Fruit fly (Drosophila melanogaster) whole organism, prepupa: Measurements from ENCODE around the gene scramb2.
A peak's percentile ranks its signal among the peaks of the same experiment; 100 is the strongest.

Experiments
- CG11294 ChIP-seq: fragments of 200-800 bp; sonication (Bioruptor generic); IDR thresholded peaks from 2 replicates; pipeline ENCODE4 v1.3.6; 2022; ENCODE audit warnings: missing biosample characterization, missing genetic modification characterization
- CG11762 ChIP-seq: fragments of 200-800 bp; sonication (Bioruptor generic); optimal IDR thresholded peaks from 3 replicates; lab custom pipeline; 2016; ENCODE audit warnings: missing biosample characterization, missing genetic modification characterization; ENCODE audit not compliant: insufficient read depth
- CG11902 ChIP-seq: fragments of 200-800 bp; sonication (Bioruptor generic); optimal IDR thresholded peaks from 3 replicates; lab custom pipeline; 2016; ENCODE audit warnings: missing biosample characterization, missing genetic modification characterization
- CG1621 ChIP-seq: fragments of 200-800 bp; sonication (Bioruptor generic); optimal IDR thresholded peaks from 3 replicates; lab custom pipeline; 2018; ENCODE audit warnings: missing biosample characterization, mild to moderate bottlenecking, missing genetic modification characterization
- CG16779 ChIP-seq: fragments of 200-800 bp; sonication (Bioruptor generic); optimal IDR thresholded peaks from 3 replicates; lab custom pipeline; 2017; ENCODE audit warnings: missing biosample characterization, mild to moderate bottlenecking, missing genetic modification characterization
- CG3032 ChIP-seq: fragments of 200-800 bp; optimal IDR thresholded peaks from 2 replicates; lab custom pipeline; 2019; ENCODE audit warnings: missing biosample characterization, mild to moderate bottlenecking, missing genetic modification characterization, moderate library complexity
- CG31627 ChIP-seq: fragments of 200-800 bp; sonication (Bioruptor generic); optimal IDR thresholded peaks from 3 replicates; lab custom pipeline; 2016; ENCODE audit warnings: missing biosample characterization, missing genetic modification characterization
- CG32006 ChIP-seq: fragments of 200-800 bp; sonication (Bioruptor generic); optimal IDR thresholded peaks from 3 replicates; lab custom pipeline; 2017; ENCODE audit warnings: missing biosample characterization, mild to moderate bottlenecking, missing genetic modification characterization
- CG34406 ChIP-seq: fragments of 200-800 bp; sonication (Bioruptor generic); optimal IDR thresholded peaks from 3 replicates; lab custom pipeline; 2016; ENCODE audit warnings: missing biosample characterization, missing genetic modification characterization
- CG3919 ChIP-seq: fragments of 200-800 bp; sonication (Bioruptor generic); optimal IDR thresholded peaks from 3 replicates; lab custom pipeline; 2016; ENCODE audit warnings: missing biosample characterization, missing genetic modification characterization
- CG4318 ChIP-seq: fragments of 200-800 bp; sonication (Bioruptor generic); optimal IDR thresholded peaks from 3 replicates; lab custom pipeline; 2017; ENCODE audit warnings: missing biosample characterization, mild to moderate bottlenecking, missing genetic modification characterization
- CG6276 ChIP-seq: fragments of 200-800 bp; sonication (Bioruptor generic); optimal IDR thresholded peaks from 2 replicates; lab custom pipeline; 2017; ENCODE audit warnings: missing biosample characterization, mild to moderate bottlenecking, missing genetic modification characterization
- CG6792 ChIP-seq: fragments of 200-800 bp; sonication (Bioruptor generic); optimal IDR thresholded peaks from 3 replicates; lab custom pipeline; 2016; ENCODE audit warnings: missing biosample characterization, missing genetic modification characterization
- CG6808 ChIP-seq: fragments of 200-800 bp; sonication (Bioruptor generic); optimal IDR thresholded peaks from 3 replicates; lab custom pipeline; 2017; ENCODE audit warnings: missing biosample characterization, missing genetic modification characterization, mild to moderate bottlenecking, moderate library complexity, missing genetic modification reagents
- CG6854 ChIP-seq: fragments of 200-800 bp; sonication (Bioruptor generic); optimal IDR thresholded peaks from 2 replicates; lab custom pipeline; 2017; ENCODE audit warnings: missing biosample characterization, mild to moderate bottlenecking, missing genetic modification characterization
- CG7368 ChIP-seq: fragments of 200-800 bp; sonication (Bioruptor generic); optimal IDR thresholded peaks from 3 replicates; lab custom pipeline; 2016; ENCODE audit warnings: missing biosample characterization, missing genetic modification characterization
- CG9139 ChIP-seq: fragments of 200-800 bp; sonication (Bioruptor generic); optimal IDR thresholded peaks from 3 replicates; lab custom pipeline; 2017; ENCODE audit warnings: missing biosample characterization, mild to moderate bottlenecking, missing genetic modification characterization
- Eip78C ChIP-seq: fragments of 200-800 bp; sonication (Bioruptor generic); peaks from one replicate; lab custom pipeline; 2016; ENCODE audit warnings: missing biosample characterization, missing genetic modification characterization
- Ets21C ChIP-seq: fragments of 200-800 bp; sonication (Bioruptor generic); optimal IDR thresholded peaks from 3 replicates; lab custom pipeline; 2016; ENCODE audit warnings: missing biosample characterization, missing genetic modification characterization
- Ets96B ChIP-seq: fragments of 200-800 bp; optimal IDR thresholded peaks from 2 replicates; lab custom pipeline; 2019; ENCODE audit warnings: missing biosample characterization, mild to moderate bottlenecking, missing genetic modification characterization, moderate library complexity
- Hr38 ChIP-seq: sonication (Bioruptor generic); optimal IDR thresholded peaks from 2 replicates; lab custom pipeline; 2016; ENCODE audit warnings: missing biosample characterization, missing genetic modification characterization
- Hr39 ChIP-seq: fragments of 200-800 bp; sonication (Bioruptor generic); optimal IDR thresholded peaks from 2 replicates; lab custom pipeline; 2016; ENCODE audit warnings: missing biosample characterization, missing genetic modification characterization
- Hr4 ChIP-seq: fragments of 200-800 bp; sonication (Bioruptor generic); optimal IDR thresholded peaks from 3 replicates; lab custom pipeline; 2016; ENCODE audit warnings: missing biosample characterization, missing genetic modification characterization
- Smox ChIP-seq: fragments of 200-800 bp; sonication (Bioruptor generic); optimal IDR thresholded peaks from 3 replicates; lab custom pipeline; 2016; ENCODE audit warnings: missing biosample characterization, missing genetic modification characterization
- Sox102F ChIP-seq: fragments of 200-800 bp; sonication (Bioruptor generic); optimal IDR thresholded peaks from 2 replicates; lab custom pipeline; 2016; ENCODE audit warnings: missing biosample characterization, mild to moderate bottlenecking, missing genetic modification characterization
- Sox14 ChIP-seq: fragments of 200-800 bp; sonication (Bioruptor generic); optimal IDR thresholded peaks from 3 replicates; lab custom pipeline; 2016; ENCODE audit warnings: missing biosample characterization, missing genetic modification characterization
- Sox15 ChIP-seq: fragments of 200-800 bp; sonication (Bioruptor generic); optimal IDR thresholded peaks from 3 replicates; lab custom pipeline; 2016; ENCODE audit warnings: missing biosample characterization, missing genetic modification characterization
- achi ChIP-seq: fragments of 200-800 bp; sonication (Bioruptor generic); optimal IDR thresholded peaks from 3 replicates; lab custom pipeline; 2016; ENCODE audit warnings: missing biosample characterization, missing genetic modification characterization
- acj6 ChIP-seq: fragments of 200-800 bp; sonication (Bioruptor generic); optimal IDR thresholded peaks from 3 replicates; lab custom pipeline; 2016; ENCODE audit warnings: missing biosample characterization, missing genetic modification characterization
- dac ChIP-seq: fragments of 200-800 bp; sonication (Bioruptor generic); optimal IDR thresholded peaks from 2 replicates; lab custom pipeline; 2017; ENCODE audit warnings: missing biosample characterization, mild to moderate bottlenecking, missing genetic modification characterization
- esn ChIP-seq: fragments of 200-800 bp; sonication (Bioruptor generic); optimal IDR thresholded peaks from 2 replicates; lab custom pipeline; 2016; ENCODE audit warnings: missing biosample characterization, mild to moderate bottlenecking, missing genetic modification characterization, moderate library complexity
- fd59A ChIP-seq: fragments of 200-800 bp; sonication (Bioruptor generic); optimal IDR thresholded peaks from 2 replicates; lab custom pipeline; 2017; ENCODE audit warnings: missing biosample characterization, mild to moderate bottlenecking, missing genetic modification characterization, missing genetic modification reagents
- fd85E ChIP-seq: fragments of 200-800 bp; sonication (Bioruptor generic); optimal IDR thresholded peaks from 3 replicates; lab custom pipeline; 2016; ENCODE audit warnings: missing biosample characterization, missing genetic modification characterization
- lz ChIP-seq: fragments of 200-800 bp; sonication (Bioruptor generic); optimal IDR thresholded peaks from 3 replicates; lab custom pipeline; 2016; ENCODE audit warnings: missing biosample characterization, missing genetic modification characterization
- pdm3 ChIP-seq: fragments of 200-800 bp; sonication (Bioruptor generic); optimal IDR thresholded peaks from 3 replicates; lab custom pipeline; 2016; ENCODE audit warnings: missing biosample characterization, missing genetic modification characterization
- salr ChIP-seq, 2 experiments: fragments of 200-800 bp; sonication (Bioruptor generic); optimal IDR thresholded peaks; 3 replicates each; lab custom pipeline; 2016 to 2018; ENCODE audit warnings: missing biosample characterization in 2 of 2, missing genetic modification characterization in 2 of 2, mild to moderate bottlenecking in 1 of 2
- spab ChIP-seq: fragments of 200-800 bp; sonication (Bioruptor generic); optimal IDR thresholded peaks from 2 replicates; lab custom pipeline; 2017; ENCODE audit warnings: missing biosample characterization, mild to moderate bottlenecking, missing genetic modification characterization, missing genetic modification reagents
- svp ChIP-seq: fragments of 200-800 bp; sonication (Bioruptor generic); peaks from one replicate; lab custom pipeline; 2016; ENCODE audit warnings: missing biosample characterization, missing genetic modification characterization
- topi ChIP-seq: fragments of 200-800 bp; sonication (Bioruptor generic); optimal IDR thresholded peaks from 3 replicates; lab custom pipeline; 2016; ENCODE audit warnings: missing biosample characterization, missing genetic modification characterization
- vri ChIP-seq: fragments of 200-800 bp; sonication (Bioruptor generic); optimal IDR thresholded peaks from 3 replicates; lab custom pipeline; 2016; ENCODE audit warnings: missing biosample characterization, mild to moderate bottlenecking, missing genetic modification characterization

The scramb2 gene

dm6 chr3L:3058970-3059883, 12.6 kb upstream of the scramb2 start (continued):
- TF ChIP-seq topi (GFP tag; lab: Kevin White, UChicago) (peak; percentile 2), CG4318 (GFP tag; lab: Kevin White, UChicago) (no peak), dac (GFP tag; lab: Kevin White, UChicago) (no peak), Hr39 (GFP tag; lab: Kevin White, UChicago) (no peak), fd59A (GFP tag; lab: Kevin White, UChicago) (no peak), acj6 (GFP tag; lab: Kevin White, UChicago) (no peak), fd85E (GFP tag; lab: Kevin White, UChicago) (no peak), Ets21C (GFP tag; lab: Kevin White, UChicago) (no peak), spab (no peak)

- TF ChIP-seq salr (GFP tag; optimal IDR thresholded peaks at IDR 0.05; lab: Kevin White, UChicago) (no peak), CG6854 (GFP tag; lab: Kevin White, UChicago) (no peak), CG1621 (tag; lab: Kevin White, UChicago) (no peak), esn (GFP tag; lab: Kevin White, UChicago) (no peak), CG31627 (GFP tag; lab: Kevin White, UChicago) (no peak), CG34406 (no peak), vri (GFP tag; lab: Kevin White, UChicago) (no peak), CG11294 (GFP tag; lab: Robert Waterston, UW) (no peak), CG6808 (GFP tag; lab: Kevin White, UChicago) (no peak), acj6 (GFP tag; lab: Kevin White, UChicago) (no peak), Ets21C (GFP tag; lab: Kevin White, UChicago) (no peak), topi (GFP tag; lab: Kevin White, UChicago) (no peak), Sox14 (GFP tag; lab: Kevin White, UChicago) (no peak), fd85E (GFP tag; lab: Kevin White, UChicago) (no peak), CG32006 (no peak), Hr38 (GFP tag; lab: Kevin White, UChicago) (no peak), CG4318 (GFP tag; lab: Kevin White, UChicago) (no peak), CG3032 (no peak)
Measured at dm6 chr3L:3054851-3055250, 8.2 kb upstream of the scramb2 start, which contains the start of gene CG16753. CG16753 (plus strand) TSS chr3L:3055079.

- TF ChIP-seq CG6854 (GFP tag; lab: Kevin White, UChicago) (no peak), vri (GFP tag; lab: Kevin White, UChicago) (peak; percentile 93), Eip78C (GFP tag; lab: Kevin White, UChicago) (no peak), CG9139 (GFP tag; lab: Kevin White, UChicago) (no peak)
Measured at dm6 chr3L:3054099-3054498, 7.5 kb upstream of the scramb2 start.

dm6 chr3L:3052110-3052871, 5.7 kb upstream of the scramb2 start, which contains the start of gene CG1271:
CG1271 (plus strand) TSS chr3L:3052514.
- TF ChIP-seq CG3919 (GFP tag; lab: Kevin White, UChicago) (peak; percentile 69), CG31627 (GFP tag; lab: Kevin White, UChicago) (peak; percentile 64), esn (GFP tag; lab: Kevin White, UChicago) (peak; percentile 62), CG7368 (GFP tag; lab: Kevin White, UChicago) (no peak), CG11762 (GFP tag; lab: Kevin White, UChicago) (peak; percentile 26), CG6854 (GFP tag; lab: Kevin White, UChicago) (peak; percentile 6), pdm3 (GFP tag; lab: Kevin White, UChicago) (no peak), Sox15 (GFP tag; lab: Kevin White, UChicago) (peak; percentile 8), CG34406 (peak; percentile 40), lz (GFP tag; lab: Kevin White, UChicago) (peak; percentile 59), CG4318 (GFP tag; lab: Kevin White, UChicago) (no peak), achi (GFP tag; lab: Kevin White, UChicago) (peak; percentile 42), Hr4 (GFP tag; lab: Kevin White, UChicago) (no peak), Sox102F (no peak), Ets96B (peak; percentile 44), CG6792 (GFP tag; lab: Kevin White, UChicago) (peak; percentile 29), fd59A (GFP tag; lab: Kevin White, UChicago) (peak; percentile 8), Eip78C (GFP tag; lab: Kevin White, UChicago) (peak; percentile 76), CG6276 (GFP tag; lab: Kevin White, UChicago) (no peak), svp (peak; percentile 89), CG16779 (tag; lab: Kevin White, UChicago) (no peak), CG11902 (GFP tag; lab: Kevin White, UChicago) (peak; percentile 35), Smox (no peak), CG6808 (GFP tag; lab: Kevin White, UChicago) (no peak), Sox14 (GFP tag; lab: Kevin White, UChicago) (peak; percentile 65)
